Fruit fly (Drosophila melanogaster) whole organism, embryonic: ENCODE results near the gene Mbs.

Experiments used
- B-H1 ChIP-seq: fragments of 200-800 bp; sonication (Bioruptor generic); IDR thresholded peaks from 3 replicates; pipeline ENCODE4 v1.3.6; 2022; ENCODE audit warnings: missing biosample characterization, missing genetic modification characterization
- Blimp-1 ChIP-seq: fragments of 200-800 bp; sonication (Bioruptor generic); optimal IDR thresholded peaks from 3 replicates; lab custom pipeline; 2018; ENCODE audit warnings: missing biosample characterization, missing genetic modification characterization, mild to moderate bottlenecking, moderate library complexity, missing genetic modification reagents
- BtbVII ChIP-seq: fragments of 200-800 bp; sonication (Bioruptor generic); optimal IDR thresholded peaks from 3 replicates; lab custom pipeline; 2017; ENCODE audit warnings: missing biosample characterization, mild to moderate bottlenecking, missing genetic modification characterization
- CG10366 ChIP-seq: fragments of 200-800 bp; sonication (Bioruptor generic); IDR thresholded peaks from 2 replicates; pipeline ENCODE4 v1.3.6; 2022; ENCODE audit warnings: missing biosample characterization, missing genetic modification characterization
- CG10462 ChIP-seq: fragments of 200-800 bp; sonication (Bioruptor generic); optimal IDR thresholded peaks from 2 replicates; lab custom pipeline; 2016; ENCODE audit warnings: missing biosample characterization, missing genetic modification characterization
- CG12104 ChIP-seq: fragments of 200-800 bp; sonication (Bioruptor generic); optimal IDR thresholded peaks from 3 replicates; lab custom pipeline; 2016; ENCODE audit warnings: missing biosample characterization, missing genetic modification characterization
- CG14014 ChIP-seq: fragments of 200-800 bp; sonication (Bioruptor generic); IDR thresholded peaks from 2 replicates; pipeline ENCODE4 v1.3.6; 2022; ENCODE audit warnings: missing biosample characterization, missing genetic modification characterization
- CG14710 ChIP-seq: fragments of 200-800 bp; sonication (Bioruptor generic); optimal IDR thresholded peaks from 3 replicates; lab custom pipeline; 2019; ENCODE audit warnings: missing biosample characterization, mild to moderate bottlenecking, missing genetic modification characterization, moderate library complexity
- CG17385 ChIP-seq: fragments of 200-800 bp; sonication (Bioruptor generic); optimal IDR thresholded peaks from 3 replicates; lab custom pipeline; 2018; ENCODE audit warnings: missing biosample characterization, mild to moderate bottlenecking, missing genetic modification characterization
- CG33213 ChIP-seq: fragments of 200-800 bp; sonication (Bioruptor generic); optimal IDR thresholded peaks from 3 replicates; lab custom pipeline; 2016; ENCODE audit warnings: missing biosample characterization, missing genetic modification characterization
- CG34224 ChIP-seq: fragments of 200-800 bp; sonication (Bioruptor generic); IDR thresholded peaks from 3 replicates; pipeline ENCODE4 v1.3.6; 2022; ENCODE audit warnings: missing biosample characterization, missing genetic modification characterization; ENCODE audit not compliant: partially characterized antibody
- CG4282 ChIP-seq: fragments of 200-800 bp; sonication (Bioruptor generic); optimal IDR thresholded peaks from 2 replicates; lab custom pipeline; 2016; ENCODE audit warnings: missing biosample characterization, missing genetic modification characterization
- CG4820 ChIP-seq: fragments of 200-800 bp; sonication (Bioruptor generic); optimal IDR thresholded peaks from 3 replicates; lab custom pipeline; 2016; ENCODE audit warnings: missing biosample characterization, missing genetic modification characterization
- CG7928 ChIP-seq: fragments of 200-800 bp; sonication (Bioruptor generic); optimal IDR thresholded peaks from 2 replicates; lab custom pipeline; 2017; ENCODE audit warnings: missing biosample characterization, mild to moderate bottlenecking, missing genetic modification characterization
- CG8089 ChIP-seq: fragments of 200-800 bp; sonication (Bioruptor generic); optimal IDR thresholded peaks from 3 replicates; lab custom pipeline; 2016; ENCODE audit warnings: missing biosample characterization, missing genetic modification characterization
- CG8478 ChIP-seq: fragments of >200 bp; optimal IDR thresholded peaks from 2 replicates; lab custom pipeline; 2018
- CG8765 ChIP-seq: fragments of 200-800 bp; sonication (Bioruptor generic); IDR thresholded peaks from 2 replicates; pipeline ENCODE4 v1.3.6; 2022; ENCODE audit warnings: missing biosample characterization, missing genetic modification characterization
- CG9727 ChIP-seq: fragments of 200-800 bp; sonication (Bioruptor generic); optimal IDR thresholded peaks from 3 replicates; lab custom pipeline; 2017; ENCODE audit warnings: missing biosample characterization, mild to moderate bottlenecking, missing genetic modification characterization
- CG9876 ChIP-seq: fragments of 200-800 bp; sonication (Bioruptor generic); optimal IDR thresholded peaks from 2 replicates; lab custom pipeline; 2016; ENCODE audit warnings: missing biosample characterization, missing genetic modification characterization
- D ChIP-seq, 2 experiments: fragments of 200-800 bp in 1 of 2; fragments of >200 bp in 1 of 2; sonication (Bioruptor generic) in 1 of 2; optimal IDR thresholded peaks; 2 replicates in 1 of 2; 3 replicates in 1 of 2; lab custom pipeline; 2017; ENCODE audit warnings: mild to moderate bottlenecking in 1 of 2, missing biosample characterization in 1 of 2, missing genetic modification characterization in 1 of 2, missing genetic modification reagents in 1 of 2
- Gsc ChIP-seq: fragments of 200-800 bp; sonication (Bioruptor generic); IDR thresholded peaks from 2 replicates; pipeline ENCODE4 v1.3.6; 2022; ENCODE audit warnings: missing biosample characterization, missing genetic modification characterization
- H2.0 ChIP-seq: fragments of 200-800 bp; sonication (Bioruptor generic); IDR thresholded peaks from 2 replicates; pipeline ENCODE4 v1.3.6; 2022; ENCODE audit warnings: missing biosample characterization, missing genetic modification characterization
- HLH4C ChIP-seq: fragments of 200-800 bp; sonication (Bioruptor generic); IDR thresholded peaks from 3 replicates; pipeline ENCODE4 v1.3.6; 2022; ENCODE audit warnings: missing biosample characterization, missing genetic modification characterization; ENCODE audit not compliant: partially characterized antibody
- Hand ChIP-seq: fragments of 200-800 bp; sonication (Bioruptor generic); optimal IDR thresholded peaks from 2 replicates; lab custom pipeline; 2017; ENCODE audit warnings: mild to moderate bottlenecking, missing biosample characterization, missing genetic modification reagents, missing genetic modification characterization
- Hey ChIP-seq: fragments of 200-800 bp; sonication (Bioruptor generic); optimal IDR thresholded peaks from 3 replicates; lab custom pipeline; 2018; ENCODE audit warnings: missing biosample characterization, mild to moderate bottlenecking, missing genetic modification characterization
- Hmx ChIP-seq: fragments of 200-800 bp; sonication (Bioruptor generic); optimal IDR thresholded peaks from 2 replicates; lab custom pipeline; 2016; ENCODE audit warnings: missing biosample characterization, missing genetic modification characterization
- Hsf ChIP-seq: fragments of 200-800 bp; sonication (Bioruptor generic); optimal IDR thresholded peaks from 3 replicates; lab custom pipeline; 2016; ENCODE audit warnings: missing biosample characterization, missing genetic modification characterization
- NFAT ChIP-seq: fragments of 200-800 bp; sonication (Bioruptor generic); IDR thresholded peaks from 2 replicates; pipeline ENCODE4 v1.3.6; 2022; ENCODE audit warnings: missing biosample characterization, missing genetic modification characterization
- Nf-YC ChIP-seq: fragments of 200-800 bp; optimal IDR thresholded peaks from 3 replicates; lab custom pipeline; 2019; ENCODE audit warnings: missing biosample characterization, mild to moderate bottlenecking, missing genetic modification characterization, moderate library complexity
- Rfx ChIP-seq: fragments of 200-800 bp; sonication (Bioruptor generic); IDR thresholded peaks from 2 replicates; pipeline ENCODE4 v1.3.6; 2022; ENCODE audit warnings: missing biosample characterization, missing genetic modification characterization
- Rx ChIP-seq: fragments of 200-800 bp; sonication (Bioruptor generic); IDR thresholded peaks from 2 replicates; pipeline ENCODE4 v1.3.6; 2022; ENCODE audit warnings: missing biosample characterization, missing genetic modification characterization
- Sry-β ChIP-seq: fragments of 200-800 bp; sonication (Bioruptor generic); optimal IDR thresholded peaks from 2 replicates; lab custom pipeline; 2018; ENCODE audit warnings: missing biosample characterization, mild to moderate bottlenecking, missing genetic modification characterization, moderate library complexity
- Usf ChIP-seq: fragments of 200-800 bp; sonication (Bioruptor generic); optimal IDR thresholded peaks from 2 replicates; lab custom pipeline; 2017; ENCODE audit warnings: missing genotype, missing biosample characterization, missing genetic modification characterization
- ac ChIP-seq: fragments of 200-800 bp; sonication (Bioruptor generic); optimal IDR thresholded peaks from 3 replicates; lab custom pipeline; 2017; ENCODE audit warnings: missing biosample characterization, mild to moderate bottlenecking, missing genetic modification characterization
- ato ChIP-seq: fragments of 200-800 bp; sonication (Bioruptor generic); IDR thresholded peaks from 2 replicates; pipeline ENCODE4 v1.3.6; 2022; ENCODE audit warnings: missing biosample characterization, missing genetic modification characterization; ENCODE audit not compliant: partially characterized antibody
- bbx ChIP-seq: fragments of 200-800 bp; sonication (Bioruptor generic); IDR thresholded peaks from 2 replicates; pipeline ENCODE4 v1.3.6; 2022; ENCODE audit warnings: missing biosample characterization, missing genetic modification characterization; ENCODE audit not compliant: partially characterized antibody
- bigmax ChIP-seq: fragments of 200-800 bp; sonication (Bioruptor generic); optimal IDR thresholded peaks from 2 replicates; lab custom pipeline; 2018; ENCODE audit warnings: missing biosample characterization, mild to moderate bottlenecking, missing genetic modification characterization
- chm ChIP-seq: fragments of 200-800 bp; sonication (Bioruptor generic); IDR thresholded peaks from 2 replicates; pipeline ENCODE4 v1.3.6; 2022; ENCODE audit warnings: missing biosample characterization, missing genetic modification characterization
- emc ChIP-seq: fragments of 200-800 bp; sonication (Bioruptor generic); optimal IDR thresholded peaks from 2 replicates; lab custom pipeline; 2016; ENCODE audit warnings: missing biosample characterization, missing genetic modification characterization
- en ChIP-seq: fragments of 200-800 bp; sonication (Bioruptor generic); optimal IDR thresholded peaks from 2 replicates; lab custom pipeline; 2016; ENCODE audit warnings: missing biosample characterization, missing genetic modification characterization
- gfzf ChIP-seq: fragments of 200-800 bp; sonication (Bioruptor generic); optimal IDR thresholded peaks from 2 replicates; lab custom pipeline; 2016; ENCODE audit warnings: missing biosample characterization, mild to moderate bottlenecking, missing genetic modification characterization, moderate library complexity
- gt ChIP-seq: fragments of 200-800 bp; sonication (Bioruptor generic); IDR thresholded peaks from 2 replicates; pipeline ENCODE4 v1.3.6; 2022; ENCODE audit warnings: missing biosample characterization, missing genetic modification characterization
- h ChIP-seq: fragments of >200 bp; optimal IDR thresholded peaks from 2 replicates; lab custom pipeline; 2017
- jumu ChIP-seq: fragments of 200-800 bp; sonication (Bioruptor generic); optimal IDR thresholded peaks from 3 replicates; lab custom pipeline; 2016; ENCODE audit warnings: missing biosample characterization, missing genetic modification characterization
- kay ChIP-seq: fragments of 200-800 bp; sonication (Bioruptor generic); optimal IDR thresholded peaks from 2 replicates; lab custom pipeline; 2016; ENCODE audit warnings: missing biosample characterization, missing genetic modification characterization
- maf-S ChIP-seq: fragments of 200-800 bp; sonication (Bioruptor generic); optimal IDR thresholded peaks from 2 replicates; lab custom pipeline; 2016; ENCODE audit warnings: missing biosample characterization, missing genetic modification characterization
- onecut ChIP-seq: fragments of 200-800 bp; sonication (Bioruptor generic); IDR thresholded peaks from 2 replicates; pipeline ENCODE4 v1.3.6; 2022; ENCODE audit warnings: missing biosample characterization, missing genetic modification characterization
- pros ChIP-seq: fragments of 200-800 bp; sonication (Bioruptor generic); optimal IDR thresholded peaks from 3 replicates; lab custom pipeline; 2019; ENCODE audit warnings: missing biosample characterization, mild to moderate bottlenecking, missing genetic modification characterization, moderate library complexity
- unc-4 ChIP-seq: fragments of 200-800 bp; sonication (Bioruptor generic); IDR thresholded peaks from 2 replicates; pipeline ENCODE4 v1.3.6; 2022; ENCODE audit warnings: missing biosample characterization, missing genetic modification characterization; ENCODE audit not compliant: partially characterized antibody
- zen ChIP-seq: fragments of 200-800 bp; sonication (Bioruptor generic); optimal IDR thresholded peaks from 3 replicates; lab custom pipeline; 2018; ENCODE audit warnings: missing biosample characterization, mild to moderate bottlenecking, missing genetic modification characterization, moderate library complexity

Mbs gene

dm6 chr3L:16128973-16129745, 77.4 kb downstream of the Mbs start, which contains the start of gene SsRbeta (continued):
- peak; percentile 19 for TF ChIP-seq BtbVII
- TF ChIP-seq CG4820 (GFP tag; lab: Kevin White, UChicago) = no peak
- peak; percentile 43 for TF ChIP-seq CG9727 (GFP tag; lab: Kevin White, UChicago)
- TF ChIP-seq gfzf (GFP tag; lab: Kevin White, UChicago) = peak; percentile 51
- TF ChIP-seq emc (GFP tag; lab: Kevin White, UChicago) = no peak
- no peak for TF ChIP-seq zen (tag; lab: Kevin White, UChicago)
- TF ChIP-seq Blimp-1 (GFP tag; lab: Kevin White, UChicago) = peak; percentile 49
- no peak for TF ChIP-seq h (lab: Kevin White, UChicago)
- peak; percentile 45 for TF ChIP-seq CG12104 (GFP tag; lab: Kevin White, UChicago)
- TF ChIP-seq Rfx (GFP tag; lab: Robert Waterston, UW) = peak; percentile 66
- no peak for TF ChIP-seq maf-S (GFP tag; lab: Kevin White, UChicago)
- peak; percentile 83 for TF ChIP-seq bbx (GFP tag; lab: Robert Waterston, UW)
- TF ChIP-seq pros (GFP tag; lab: Kevin White, UChicago) = no peak
- no peak for TF ChIP-seq D (optimal IDR thresholded peaks at IDR 0.05; lab: Kevin White, UChicago)
- TF ChIP-seq D (GFP tag; optimal IDR thresholded peaks at IDR 0.05; lab: Kevin White, UChicago) = no peak
- TF ChIP-seq CG17385 = no peak
- TF ChIP-seq Gsc (GFP tag; lab: Robert Waterston, UW) = no peak
- peak; percentile 81 for TF ChIP-seq NFAT (GFP tag; lab: Robert Waterston, UW)
- TF ChIP-seq CG14710 (tag; lab: Kevin White, UChicago) = peak; percentile 40
- TF ChIP-seq CG8765 (GFP tag; lab: Robert Waterston, UW) = no peak
- TF ChIP-seq Usf = no peak
- peak; percentile 28 for TF ChIP-seq kay (GFP tag; lab: Kevin White, UChicago)
- no peak; the same call in 1 of the 2 replicates for TF ChIP-seq onecut (GFP tag; lab: Robert Waterston, UW)
- peak; percentile 68 for TF ChIP-seq chm (GFP tag; lab: Robert Waterston, UW)
- TF ChIP-seq Hmx (GFP tag; lab: Kevin White, UChicago) = no peak
- TF ChIP-seq CG34224 (GFP tag; lab: Robert Waterston, UW) = peak; percentile 59
- peak; percentile 46 for TF ChIP-seq CG10366 (GFP tag; lab: Robert Waterston, UW)
- no peak for TF ChIP-seq CG9876 (GFP tag; lab: Kevin White, UChicago)
- TF ChIP-seq Nf-YC (tag; lab: Kevin White, UChicago) = no peak
- TF ChIP-seq Hsf (GFP tag; lab: Kevin White, UChicago) = no peak
- TF ChIP-seq unc-4 = peak; percentile 69
- peak; percentile 17 for TF ChIP-seq bigmax (GFP tag; lab: Kevin White, UChicago)
- peak; percentile 71 for TF ChIP-seq CG14014
- no peak for TF ChIP-seq CG33213 (GFP tag; lab: Kevin White, UChicago)
- no peak for TF ChIP-seq CG8478 (lab: Kevin White, UChicago)
- TF ChIP-seq Hey (tag; lab: Kevin White, UChicago) = no peak
- no peak for TF ChIP-seq ac (GFP tag; lab: Kevin White, UChicago)
- TF ChIP-seq gt (GFP tag; lab: Robert Waterston, UW) = no peak
- no peak for TF ChIP-seq CG4282 (GFP tag; lab: Kevin White, UChicago)
- peak; percentile 46 for TF ChIP-seq Rx
- TF ChIP-seq CG7928 (GFP tag; lab: Kevin White, UChicago) = peak; percentile 95
- TF ChIP-seq CG10462 = no peak
- TF ChIP-seq HLH4C (GFP tag; lab: Robert Waterston, UW) = peak; percentile 52; the same call in 2 of the 3 replicates
- TF ChIP-seq B-H1 = no peak; the same call in 2 of the 3 replicates
- no peak for TF ChIP-seq jumu (GFP tag; lab: Kevin White, UChicago)
- peak; percentile 61 for TF ChIP-seq Sry-β (GFP tag; lab: Kevin White, UChicago)
- no peak for TF ChIP-seq en (GFP tag; lab: Kevin White, UChicago)
- peak; percentile 50; the same call in 1 of the 2 replicates for TF ChIP-seq ato (GFP tag; lab: Robert Waterston, UW)
- TF ChIP-seq Hand (GFP tag; lab: Kevin White, UChicago) = no peak
- TF ChIP-seq H2.0 (GFP tag; lab: Robert Waterston, UW) = peak; percentile 76
- no peak for TF ChIP-seq CG8089 (GFP tag; lab: Kevin White, UChicago)
